Worm (Caenorhabditis elegans) whole organism, L1 larva: Measurements from ENCODE around the gene T14G8.4.
A peak's percentile ranks its signal among the peaks of the same experiment; 100 is the strongest.

Experiments
- dsc-1 ChIP-seq: sonication (generic microtip); optimal IDR thresholded peaks from 2 replicates; lab custom pipeline; 2016; ENCODE audit warnings: mild to moderate bottlenecking, missing genetic modification characterization, missing compliant biosample characterization
- elt-3 ChIP-seq, 6 experiments: fragments of 150-350 bp in 1 of 6; sonication (generic microtip); optimal IDR thresholded peaks; 2 replicates each; lab custom pipeline; 2017 to 2018; ENCODE audit warnings: missing biosample characterization in 6 of 6, missing genetic modification characterization in 6 of 6, inconsistent platforms in 1 of 6
- lsy-2 ChIP-seq, 2 experiments: fragments of 150-350 bp; optimal IDR thresholded peaks; 2 replicates each; lab custom pipeline; 2014; ENCODE audit warnings: missing biosample characterization in 2 of 2, missing genetic modification characterization in 2 of 2
- mdl-1 ChIP-seq, 2 experiments: fragments of 150-350 bp; optimal IDR thresholded peaks; 2 replicates each; lab custom pipeline; 2014 to 2017; ENCODE audit warnings: missing biosample characterization in 2 of 2, missing genetic modification characterization in 2 of 2, inconsistent platforms in 1 of 2
- rnt-1 ChIP-seq: sonication (generic microtip); optimal IDR thresholded peaks from 2 replicates; lab custom pipeline; 2016; ENCODE audit warnings: mild to moderate bottlenecking, missing genetic modification characterization, moderate library complexity, missing compliant biosample characterization
- sptf-1 ChIP-seq: fragments of 150-350 bp; optimal IDR thresholded peaks from 2 replicates; lab custom pipeline; 2014; ENCODE audit warnings: missing biosample characterization, missing genetic modification characterization
- tbx-2 ChIP-seq: sonication (generic microtip); optimal IDR thresholded peaks from 2 replicates; lab custom pipeline; 2016; ENCODE audit warnings: missing genetic modification characterization, missing compliant biosample characterization
- unc-86 ChIP-seq: sonication (generic microtip); optimal IDR thresholded peaks from 2 replicates; lab custom pipeline; 2016; ENCODE audit warnings: missing genetic modification characterization, missing compliant biosample characterization

DNA sequence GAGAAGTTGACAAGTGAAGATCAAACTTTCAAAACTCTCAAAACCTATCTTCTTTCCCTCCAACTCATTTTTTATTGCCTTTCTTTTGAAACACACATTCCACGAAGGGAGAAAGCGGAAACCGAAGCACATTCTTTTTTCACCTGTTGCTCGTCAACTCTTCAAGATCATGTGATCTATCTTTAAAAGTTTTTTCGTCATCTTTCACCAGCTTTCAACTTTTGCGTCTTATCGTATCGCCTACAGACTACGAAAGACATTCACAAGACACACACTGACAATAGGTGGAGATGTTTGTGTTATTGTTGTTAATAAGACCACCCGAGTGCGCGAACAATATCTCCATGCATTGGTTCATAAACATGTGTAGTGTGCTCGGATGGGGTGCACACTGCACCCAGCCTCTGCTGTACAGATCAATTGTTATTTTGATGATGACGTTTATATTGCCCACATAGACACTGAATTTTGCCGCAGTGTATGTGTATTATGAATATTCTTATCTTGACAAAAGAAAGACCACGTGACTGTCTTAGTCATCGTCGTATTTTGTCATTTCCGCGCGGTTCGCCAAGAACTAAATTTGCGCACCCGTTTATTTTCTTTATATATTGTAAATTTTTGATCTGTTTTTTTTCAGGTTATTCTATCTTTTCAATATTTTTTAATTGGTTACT lies 10.1 kb upstream of the T14G8.4 start:
- TF ChIP-seq rnt-1 (tag; lab: Kevin White, UChicago), result peak; percentile 87
- TF ChIP-seq sptf-1 (tag; lab: Kevin White, UChicago), result no peak
- peak; percentile 12 for TF ChIP-seq dsc-1
- no peak for TF ChIP-seq elt-3 (tag; optimal IDR thresholded peaks at IDR 0.05; lab: Kevin White, UChicago)
- peak; percentile 44 to 49 for TF ChIP-seq lsy-2 (tag; optimal IDR thresholded peaks at IDR 0.05; lab: Kevin White, UChicago)
- no peak for TF ChIP-seq mdl-1 (tag; optimal IDR thresholded peaks at IDR 0.05; lab: Kevin White, UChicago)
- no peak for TF ChIP-seq unc-86 (tag; lab: Kevin White, UChicago)
- peak; percentile 38 for TF ChIP-seq tbx-2
